Worm (Caenorhabditis elegans): ENCODE measurements around the gene srbc-71.

srbc-71 gene

DNA sequence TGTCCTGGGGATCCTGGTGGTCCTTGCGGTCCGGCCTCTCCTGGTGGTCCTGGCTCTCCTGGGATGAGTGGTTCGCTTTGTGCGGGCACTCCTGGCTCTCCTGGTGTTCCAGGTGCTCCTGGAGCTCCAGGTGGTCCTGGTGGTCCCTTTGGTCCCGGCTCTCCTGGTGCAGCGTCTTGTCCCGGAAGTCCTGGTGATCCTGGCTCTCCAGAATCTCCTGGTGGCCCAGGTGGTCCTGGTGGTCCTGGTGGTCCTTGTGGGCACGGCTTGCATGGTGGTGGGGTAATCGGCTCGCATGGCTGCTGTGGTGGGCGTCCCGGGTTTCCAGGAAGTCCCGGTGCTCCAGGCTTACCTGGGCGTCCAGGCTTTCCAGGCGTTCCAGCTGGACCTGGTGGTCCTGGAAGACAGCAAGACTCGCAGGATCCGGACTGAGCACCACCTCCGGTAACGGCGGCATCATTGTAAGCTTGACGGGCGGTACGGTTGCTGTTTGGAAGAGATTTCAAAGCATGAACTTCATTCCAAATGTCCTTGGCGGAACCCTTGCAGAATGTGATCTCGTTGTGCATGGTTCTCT is 18.2 kb upstream of the srbc-71 start:
- TF ChIP-seq nhr-77 (tag; optimal IDR thresholded peaks at IDR 0.05) (no peak), hmg-11 (tag; optimal IDR thresholded peaks at IDR 0.05) (no peak), lsy-12 (tag; optimal IDR thresholded peaks at IDR 0.05) (no peak), ceh-16 (tag; optimal IDR thresholded peaks at IDR 0.05) (no peak), lin-15B (tag; optimal IDR thresholded peaks at IDR 0.05) (no peak), pqm-1 (tag; optimal IDR thresholded peaks at IDR 0.05) (no peak), ceh-82 (tag; optimal IDR thresholded peaks at IDR 0.05) (no peak), tbx-2 (tag; optimal IDR thresholded peaks at IDR 0.05) (no peak), nhr-23 (tag; optimal IDR thresholded peaks at IDR 0.05) (no peak), mml-1 (tag; optimal IDR thresholded peaks at IDR 0.05) (no peak), eor-1 (tag; optimal IDR thresholded peaks at IDR 0.05) (no peak), jun-1 (tag; optimal IDR thresholded peaks at IDR 0.05) (no peak), pha-4 (tag; optimal IDR thresholded peaks at IDR 0.05) (no peak)

DNA sequence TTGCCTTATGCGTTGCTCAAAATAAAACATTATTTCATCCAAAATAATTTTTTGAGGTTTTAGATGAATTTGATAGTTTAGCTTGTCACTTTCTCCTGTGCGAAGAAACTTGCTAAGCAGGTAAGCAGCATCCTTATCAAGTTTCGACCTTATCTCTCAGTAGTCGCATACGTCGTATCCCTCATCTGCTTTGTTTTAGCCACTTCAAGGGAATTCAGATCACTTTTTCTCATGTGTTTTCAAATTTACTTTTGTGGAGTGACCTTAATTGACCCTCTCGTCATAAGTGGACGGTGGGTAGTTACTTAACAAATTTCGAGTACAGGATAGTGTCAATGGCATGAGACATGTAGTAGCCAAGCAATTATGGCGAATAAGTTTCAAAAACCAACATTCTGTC is 10.9 kb upstream of the srbc-71 start:
- TF ChIP-seq nfya-1 (tag; optimal IDR thresholded peaks at IDR 0.05; ENCODE audit: insufficient read depth): peak; percentile 18
- TF ChIP-seq nhr-25 (tag; optimal IDR thresholded peaks at IDR 0.05): peak; percentile 68
- peak; percentile 55 for TF ChIP-seq nhr-77 (tag; optimal IDR thresholded peaks at IDR 0.05)
- TF ChIP-seq snpc-4 (tag; optimal IDR thresholded peaks at IDR 0.05): no peak
- peak; percentile 46 for TF ChIP-seq tbx-2 (tag; optimal IDR thresholded peaks at IDR 0.05)
- TF ChIP-seq elt-3 (tag; optimal IDR thresholded peaks at IDR 0.05): peak in 1 of 3 experiments; percentile 93
- peak; percentile 90 for TF ChIP-seq ama-1 (optimal IDR thresholded peaks at IDR 0.05)
- TF ChIP-seq ztf-4 (tag; optimal IDR thresholded peaks at IDR 0.05): no peak

DNA sequence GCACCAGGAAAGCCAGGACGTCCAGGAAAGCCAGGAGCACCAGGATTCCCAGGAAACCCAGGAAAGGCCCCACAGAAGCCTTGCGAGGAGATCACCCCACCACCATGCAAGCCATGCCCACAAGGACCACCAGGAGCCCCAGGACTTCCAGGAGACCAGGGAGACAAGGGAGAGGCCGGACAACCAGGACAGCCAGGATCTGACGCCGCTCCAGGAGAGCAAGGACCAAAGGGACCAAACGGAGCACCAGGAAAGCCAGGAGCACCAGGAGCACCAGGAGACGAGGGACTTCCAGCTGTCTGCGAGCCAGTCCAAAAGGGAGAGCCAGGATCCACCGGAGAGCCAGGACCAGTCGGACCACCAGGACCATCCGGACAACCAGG is 10.3 kb upstream of the srbc-71 start:
- TF ChIP-seq skn-1 (tag; optimal IDR thresholded peaks at IDR 0.05) (no peak), nhr-28 (tag; optimal IDR thresholded peaks at IDR 0.05) (no peak), mdl-1 (tag; optimal IDR thresholded peaks at IDR 0.05) (no peak), hmg-11 (tag; optimal IDR thresholded peaks at IDR 0.05) (no peak), ceh-82 (tag; optimal IDR thresholded peaks at IDR 0.05) (no peak), nhr-237 (tag; optimal IDR thresholded peaks at IDR 0.05) (no peak), nhr-77 (tag; optimal IDR thresholded peaks at IDR 0.05) (no peak), nhr-12 (tag; optimal IDR thresholded peaks at IDR 0.05) (no peak), pqm-1 (tag; optimal IDR thresholded peaks at IDR 0.05) (no peak), fkh-2 (tag; optimal IDR thresholded peaks at IDR 0.05) (no peak)

DNA sequence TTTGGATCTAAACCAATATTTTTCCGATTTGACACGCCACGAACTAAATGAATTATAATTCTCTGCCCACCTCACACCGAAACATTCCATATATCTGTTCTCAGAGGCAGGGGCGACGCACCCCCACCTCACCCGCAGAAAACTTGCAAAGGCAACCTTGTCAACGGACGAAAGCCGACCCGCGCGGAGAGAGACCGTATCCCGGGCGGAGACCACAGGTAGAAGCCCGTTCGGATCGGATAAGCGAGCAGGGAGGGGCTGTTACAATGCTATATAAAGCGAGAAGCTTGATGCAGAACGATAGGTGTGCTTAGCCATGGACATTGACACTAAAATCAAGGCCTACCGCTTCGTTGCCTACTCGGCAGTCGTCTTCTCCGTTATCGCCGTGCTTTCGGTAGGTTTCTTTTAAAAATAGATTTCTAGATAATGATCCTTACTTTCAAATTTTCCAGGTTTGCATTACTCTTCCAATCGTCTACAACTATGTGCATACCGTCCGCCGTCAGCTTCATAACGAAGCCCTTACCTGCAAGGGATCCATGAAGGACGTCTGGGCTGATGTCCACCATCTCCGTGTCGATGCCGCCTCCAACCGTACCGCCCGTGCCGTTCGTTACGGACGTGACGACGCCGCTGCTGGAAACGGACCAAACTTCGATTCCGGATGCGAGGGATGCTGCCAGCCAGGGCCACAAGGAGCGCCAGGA is 9.7 kb upstream of the srbc-71 start, which contains the start of the genes zipt-2.2 and dpy-13:
zipt-2.2 (minus strand) TSS at position 51 of the 710 bp plus-strand sequence.
dpy-13 (plus strand) TSS at position 300 of the 710 bp plus-strand sequence.
- TF ChIP-seq nhr-25 (tag; optimal IDR thresholded peaks at IDR 0.05) (peak; percentile 77), elt-3 (tag; optimal IDR thresholded peaks at IDR 0.05) (peak in 1 of 3 experiments; percentile 31), unc-39 (tag; optimal IDR thresholded peaks at IDR 0.05) (no peak), fos-1 (tag; optimal IDR thresholded peaks at IDR 0.05) (no peak), nhr-23 (tag; optimal IDR thresholded peaks at IDR 0.05) (peak; percentile 2), mdl-1 (tag; optimal IDR thresholded peaks at IDR 0.05) (no peak), nfya-1 (tag; optimal IDR thresholded peaks at IDR 0.05; ENCODE audit: insufficient read depth) (peak; percentile 30), ztf-11 (tag; optimal IDR thresholded peaks at IDR 0.05) (no peak), ama-1 (optimal IDR thresholded peaks at IDR 0.05) (peak; percentile 93), ceh-28 (tag; optimal IDR thresholded peaks at IDR 0.05) (no peak), eor-1 (tag; optimal IDR thresholded peaks at IDR 0.05) (no peak), ceh-82 (tag; optimal IDR thresholded peaks at IDR 0.05) (no peak), nhr-77 (tag; optimal IDR thresholded peaks at IDR 0.05) (no peak), mml-1 (tag; optimal IDR thresholded peaks at IDR 0.05) (no peak), pqm-1 (tag; optimal IDR thresholded peaks at IDR 0.05) (no peak), egl-5 (tag; optimal IDR thresholded peaks at IDR 0.05) (no peak), nhr-43 (tag; optimal IDR thresholded peaks at IDR 0.05; ENCODE audit: poor library complexity, severe bottlenecking) (peak; percentile 80), nhr-67 (tag; optimal IDR thresholded peaks at IDR 0.05) (no peak)

DNA sequence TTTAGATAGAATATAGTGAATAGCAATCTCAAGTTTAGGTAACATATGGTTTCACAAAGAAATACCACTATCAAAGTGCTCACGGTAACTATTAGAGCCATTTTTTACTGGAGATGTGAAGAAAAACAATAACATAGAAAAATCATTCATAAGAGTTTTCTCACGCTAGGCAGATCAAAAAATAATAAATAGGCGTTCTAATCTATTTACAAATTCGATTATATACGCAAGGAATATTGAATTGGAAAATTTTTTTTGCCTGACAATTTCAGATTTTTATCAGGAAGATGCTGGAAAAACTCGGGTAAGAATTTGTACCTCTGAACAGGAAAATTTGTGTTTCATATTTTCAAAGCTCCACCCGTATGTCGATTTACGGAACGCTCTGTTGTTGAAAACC is 2.2 kb upstream of the srbc-71 start, which contains the start of gene srbc-70:
srbc-70 (minus strand) TSS at position 101 of the 400 bp plus-strand sequence.
- TF ChIP-seq nhr-77 (tag; optimal IDR thresholded peaks at IDR 0.05) (no peak), R02D3.7 (tag; optimal IDR thresholded peaks at IDR 0.05) (no peak), hmg-11 (tag; optimal IDR thresholded peaks at IDR 0.05) (no peak), skn-1 (tag; optimal IDR thresholded peaks at IDR 0.05) (no peak), nhr-237 (tag; optimal IDR thresholded peaks at IDR 0.05) (no peak), snpc-4 (tag; optimal IDR thresholded peaks at IDR 0.05) (no peak), fos-1 (tag; optimal IDR thresholded peaks at IDR 0.05) (no peak), zag-1 (tag; optimal IDR thresholded peaks at IDR 0.05) (no peak), lin-39 (tag; optimal IDR thresholded peaks at IDR 0.05) (no peak), egl-5 (tag; optimal IDR thresholded peaks at IDR 0.05) (no peak), lin-15B (tag; optimal IDR thresholded peaks at IDR 0.05) (no peak), nhr-25 (tag; optimal IDR thresholded peaks at IDR 0.05) (no peak), pqm-1 (tag; optimal IDR thresholded peaks at IDR 0.05) (no peak), nhr-23 (tag; optimal IDR thresholded peaks at IDR 0.05) (no peak)

Data from whole organism, L3 larva.